Fruit fly (Drosophila melanogaster) whole organism, embryonic: Measurements from ENCODE around the gene CG32117.

Experiments
- CG10209 ChIP-seq: fragments of 200-800 bp; sonication (Bioruptor generic); optimal IDR thresholded peaks from 3 replicates; lab custom pipeline; 2017; ENCODE audit warnings: missing biosample characterization, mild to moderate bottlenecking, missing genetic modification characterization, missing genetic modification reagents
- CG10959 ChIP-seq: fragments of 200-800 bp; sonication (Bioruptor generic); IDR thresholded peaks from 2 replicates; pipeline ENCODE4 v1.3.6; 2022; ENCODE audit warnings: missing biosample characterization, missing genetic modification characterization
- CG12104 ChIP-seq: fragments of 200-800 bp; sonication (Bioruptor generic); optimal IDR thresholded peaks from 3 replicates; lab custom pipeline; 2016; ENCODE audit warnings: missing biosample characterization, missing genetic modification characterization
- CG12769 ChIP-seq: fragments of 200-800 bp; sonication (Bioruptor generic); optimal IDR thresholded peaks from 2 replicates; lab custom pipeline; 2019; ENCODE audit warnings: missing biosample characterization, mild to moderate bottlenecking, missing genetic modification characterization, moderate library complexity
- CG12942 ChIP-seq: fragments of 200-800 bp; sonication (Bioruptor generic); optimal IDR thresholded peaks from 3 replicates; lab custom pipeline; 2016; ENCODE audit warnings: missing biosample characterization, missing genetic modification characterization
- CG13123 ChIP-seq: fragments of 200-800 bp; sonication (Bioruptor generic); optimal IDR thresholded peaks from 2 replicates; lab custom pipeline; 2016; ENCODE audit warnings: missing biosample characterization, missing genetic modification characterization
- CG13296 ChIP-seq: fragments of 200-800 bp; sonication (Bioruptor generic); optimal IDR thresholded peaks from 3 replicates; lab custom pipeline; 2018; ENCODE audit warnings: missing biosample characterization, mild to moderate bottlenecking, missing genetic modification characterization
- CG1529 ChIP-seq: fragments of 200-800 bp; sonication (Bioruptor generic); optimal IDR thresholded peaks from 3 replicates; lab custom pipeline; 2018; ENCODE audit warnings: missing biosample characterization, missing genetic modification characterization
- CG15696 ChIP-seq: fragments of 200-800 bp; sonication (Bioruptor generic); optimal IDR thresholded peaks from 2 replicates; lab custom pipeline; 2019; ENCODE audit warnings: missing biosample characterization, mild to moderate bottlenecking, missing genetic modification characterization, moderate library complexity
- CG16813 ChIP-seq: fragments of 200-800 bp; sonication (Bioruptor generic); IDR thresholded peaks from 3 replicates; pipeline ENCODE4 v1.3.6; 2022; ENCODE audit warnings: missing biosample characterization, missing genetic modification characterization; ENCODE audit not compliant: partially characterized antibody
- CG17359 ChIP-seq: fragments of 200-800 bp; sonication (Bioruptor generic); optimal IDR thresholded peaks from 3 replicates; lab custom pipeline; 2018; ENCODE audit warnings: missing biosample characterization, mild to moderate bottlenecking, missing genetic modification characterization, moderate library complexity
- CG17568 ChIP-seq: fragments of 200-800 bp; sonication (Bioruptor generic); optimal IDR thresholded peaks from 2 replicates; lab custom pipeline; 2018; ENCODE audit warnings: missing biosample characterization, mild to moderate bottlenecking, missing genetic modification characterization, moderate library complexity
- CG17802 ChIP-seq: fragments of 200-800 bp; sonication (Bioruptor generic); optimal IDR thresholded peaks from 2 replicates; lab custom pipeline; 2018; ENCODE audit warnings: missing biosample characterization, mild to moderate bottlenecking, missing genetic modification characterization, moderate library complexity
- CG18262 ChIP-seq: fragments of 200-800 bp; optimal IDR thresholded peaks from 3 replicates; lab custom pipeline; 2019; ENCODE audit warnings: missing biosample characterization, mild to moderate bottlenecking, missing genetic modification characterization, moderate library complexity
- CG2199 ChIP-seq: fragments of 200-800 bp; sonication (Bioruptor generic); IDR thresholded peaks from 3 replicates; pipeline ENCODE4 v1.3.6; 2022; ENCODE audit warnings: missing biosample characterization, missing genetic modification characterization
- CG3163 ChIP-seq: fragments of 200-800 bp; sonication (Bioruptor generic); optimal IDR thresholded peaks from 3 replicates; lab custom pipeline; 2016; ENCODE audit warnings: missing biosample characterization, missing genetic modification characterization
- CG33557 ChIP-seq: fragments of 200-800 bp; sonication (Bioruptor generic); optimal IDR thresholded peaks from 2 replicates; lab custom pipeline; 2019; ENCODE audit warnings: missing biosample characterization, mild to moderate bottlenecking, missing genetic modification characterization, moderate library complexity
- CG5245 ChIP-seq: fragments of 200-800 bp; sonication (Bioruptor generic); optimal IDR thresholded peaks from 3 replicates; lab custom pipeline; 2016; ENCODE audit warnings: missing biosample characterization, missing genetic modification characterization
- CG6175 ChIP-seq: fragments of 200-800 bp; sonication (Bioruptor generic); IDR thresholded peaks from 3 replicates; pipeline ENCODE4 v1.3.6; 2022; ENCODE audit warnings: missing biosample characterization, missing genetic modification characterization
- CG6654 ChIP-seq: fragments of 200-800 bp; sonication (Bioruptor generic); optimal IDR thresholded peaks from 2 replicates; lab custom pipeline; 2017; ENCODE audit warnings: missing biosample characterization, mild to moderate bottlenecking, missing genetic modification characterization
- CG7372 ChIP-seq: fragments of 200-800 bp; sonication (Bioruptor generic); IDR thresholded peaks from 2 replicates; pipeline ENCODE4 v1.3.6; 2022; ENCODE audit warnings: missing biosample characterization, missing genetic modification characterization
- CG9215 ChIP-seq: fragments of 200-800 bp; sonication (Bioruptor generic); IDR thresholded peaks from 2 replicates; pipeline ENCODE4 v1.3.6; 2022; ENCODE audit warnings: missing biosample characterization, missing genetic modification characterization
- Dbx ChIP-seq: fragments of 200-800 bp; sonication (Bioruptor generic); IDR thresholded peaks from 3 replicates; pipeline ENCODE4 v1.3.6; 2022; ENCODE audit warnings: missing biosample characterization, missing genetic modification characterization
- E2f2 ChIP-seq: fragments of 200-800 bp; sonication (Bioruptor generic); IDR thresholded peaks from 2 replicates; pipeline ENCODE4 v1.3.6; 2022; ENCODE audit warnings: missing biosample characterization, missing genetic modification characterization
- HLH4C ChIP-seq: fragments of 200-800 bp; sonication (Bioruptor generic); IDR thresholded peaks from 3 replicates; pipeline ENCODE4 v1.3.6; 2022; ENCODE audit warnings: missing biosample characterization, missing genetic modification characterization; ENCODE audit not compliant: partially characterized antibody
- Hmx ChIP-seq: fragments of 200-800 bp; sonication (Bioruptor generic); optimal IDR thresholded peaks from 2 replicates; lab custom pipeline; 2016; ENCODE audit warnings: missing biosample characterization, missing genetic modification characterization
- Med ChIP-seq: fragments of 200-800 bp; sonication (Bioruptor generic); peaks from one replicate; lab custom pipeline; 2016; ENCODE audit warnings: missing biosample characterization, missing genetic modification characterization, mild to moderate bottlenecking, inconsistent platforms, moderate library complexity
- Mes4 ChIP-seq: fragments of 200-800 bp; sonication (Bioruptor generic); optimal IDR thresholded peaks from 2 replicates; lab custom pipeline; 2016; ENCODE audit warnings: missing biosample characterization, missing genetic modification characterization
- NC2α ChIP-seq: fragments of 200-800 bp; sonication (Bioruptor generic); optimal IDR thresholded peaks from 2 replicates; lab custom pipeline; 2016; ENCODE audit warnings: missing biosample characterization, missing genetic modification characterization
- Oaz ChIP-seq: fragments of 200-800 bp; sonication (Bioruptor generic); IDR thresholded peaks from 2 replicates; pipeline ENCODE4 v1.3.6; 2022; ENCODE audit warnings: missing biosample characterization, missing genetic modification characterization
- Sry-β ChIP-seq: fragments of 200-800 bp; sonication (Bioruptor generic); optimal IDR thresholded peaks from 2 replicates; lab custom pipeline; 2018; ENCODE audit warnings: missing biosample characterization, mild to moderate bottlenecking, missing genetic modification characterization, moderate library complexity
- Xbp1 ChIP-seq: fragments of 200-800 bp; sonication (Bioruptor generic); optimal IDR thresholded peaks from 3 replicates; lab custom pipeline; 2016; ENCODE audit warnings: missing biosample characterization, mild to moderate bottlenecking, missing genetic modification characterization
- bab2 ChIP-seq: fragments of 200-800 bp; sonication (Bioruptor generic); optimal IDR thresholded peaks from 2 replicates; lab custom pipeline; 2016; ENCODE audit warnings: missing biosample characterization, missing genetic modification characterization
- danr ChIP-seq: fragments of 200-800 bp; sonication (Bioruptor generic); IDR thresholded peaks from 2 replicates; pipeline ENCODE4 v1.3.6; 2022; ENCODE audit warnings: missing biosample characterization, missing genetic modification characterization
- fd3F ChIP-seq: fragments of 200-800 bp; sonication (Bioruptor generic); optimal IDR thresholded peaks from 2 replicates; lab custom pipeline; 2018; ENCODE audit warnings: missing biosample characterization, mild to moderate bottlenecking, missing genetic modification characterization, moderate library complexity
- fru ChIP-seq: fragments of >200 bp; optimal IDR thresholded peaks from 2 replicates; lab custom pipeline; 2017
- her ChIP-seq: fragments of 200-800 bp; sonication (Bioruptor generic); optimal IDR thresholded peaks from 2 replicates; lab custom pipeline; 2016; ENCODE audit warnings: missing biosample characterization, missing genetic modification characterization
- inv ChIP-seq: fragments of 200-800 bp; sonication (Bioruptor generic); IDR thresholded peaks from 2 replicates; pipeline ENCODE4 v1.3.6; 2022; ENCODE audit warnings: missing biosample characterization, missing genetic modification characterization; ENCODE audit not compliant: partially characterized antibody
- nom ChIP-seq: fragments of 200-800 bp; sonication (Bioruptor generic); optimal IDR thresholded peaks from 2 replicates; lab custom pipeline; 2017; ENCODE audit warnings: missing biosample characterization, missing genetic modification characterization, mild to moderate bottlenecking, moderate library complexity, missing genetic modification reagents
- pho ChIP-seq: fragments of 200-800 bp; sonication (Bioruptor generic); optimal IDR thresholded peaks from 2 replicates; lab custom pipeline; 2016; ENCODE audit warnings: missing biosample characterization, missing genetic modification characterization
- psq ChIP-seq: fragments of 200-800 bp; sonication (Bioruptor generic); optimal IDR thresholded peaks from 2 replicates; lab custom pipeline; 2017; ENCODE audit warnings: missing biosample characterization, missing genetic modification characterization
- schlank ChIP-seq: fragments of 200-800 bp; sonication (Bioruptor generic); optimal IDR thresholded peaks from 2 replicates; lab custom pipeline; 2018; ENCODE audit warnings: missing biosample characterization, mild to moderate bottlenecking, missing genetic modification characterization
- scrt ChIP-seq: fragments of 200-800 bp; sonication (Bioruptor generic); optimal IDR thresholded peaks from 2 replicates; lab custom pipeline; 2018; ENCODE audit warnings: missing biosample characterization, mild to moderate bottlenecking, missing genetic modification characterization, moderate library complexity
- stwl ChIP-seq: fragments of 200-800 bp; sonication (Bioruptor generic); optimal IDR thresholded peaks from 3 replicates; lab custom pipeline; 2018; ENCODE audit warnings: missing biosample characterization, mild to moderate bottlenecking, missing genetic modification characterization, moderate library complexity
- tap ChIP-seq: fragments of 200-800 bp; optimal IDR thresholded peaks from 3 replicates; lab custom pipeline; 2019; ENCODE audit warnings: missing biosample characterization, mild to moderate bottlenecking, missing genetic modification characterization, moderate library complexity
- tgo ChIP-seq: fragments of 200-800 bp; sonication (Bioruptor generic); IDR thresholded peaks from 3 replicates; pipeline ENCODE4 v1.3.6; 2022; ENCODE audit warnings: missing biosample characterization, missing genetic modification characterization
- tio ChIP-seq: fragments of 200-800 bp; sonication (Bioruptor generic); optimal IDR thresholded peaks from 2 replicates; lab custom pipeline; 2017; ENCODE audit warnings: missing biosample characterization, missing genetic modification characterization, inconsistent platforms
- unpg ChIP-seq: fragments of 200-800 bp; sonication (Bioruptor generic); optimal IDR thresholded peaks from 3 replicates; lab custom pipeline; 2018; ENCODE audit warnings: missing biosample characterization, mild to moderate bottlenecking, missing genetic modification characterization, moderate library complexity
- usp ChIP-seq: fragments of >200 bp; optimal IDR thresholded peaks from 2 replicates; lab custom pipeline; 2017; ENCODE audit warnings: missing biosample characterization, missing genetic modification characterization
- vnd ChIP-seq: fragments of 200-800 bp; sonication (Bioruptor generic); IDR thresholded peaks from 3 replicates; pipeline ENCODE4 v1.3.6; 2022; ENCODE audit warnings: missing biosample characterization, missing genetic modification characterization; ENCODE audit not compliant: partially characterized antibody

CG32117 gene

dm6 chr3L:12913609-12914266 lies 10.2 kb upstream of the CG32117 start, which contains the start of gene CG32115 (continued):
- TF ChIP-seq fd3F (GFP tag; lab: Kevin White, UChicago) (peak; percentile 97), bab2 (GFP tag; lab: Kevin White, UChicago) (peak; percentile 92), Sry-β (peak; percentile 27), unpg (GFP tag; lab: Kevin White, UChicago) (peak; percentile 96), Xbp1 (GFP tag; lab: Kevin White, UChicago) (peak; percentile 95), psq (GFP tag; lab: Kevin White, UChicago) (peak; percentile 62), NC2α (GFP tag; lab: Kevin White, UChicago) (peak; percentile 52), tgo (GFP tag; lab: Robert Waterston, UW) (peak; percentile 96), Mes4 (GFP tag; lab: Kevin White, UChicago) (peak; percentile 74), pho (peak; percentile 92), tio (GFP tag; lab: Kevin White, UChicago) (peak; percentile 91), CG18262 (peak; percentile 91), her (peak; percentile 73), CG12104 (GFP tag; lab: Kevin White, UChicago) (peak; percentile 88), CG17359 (tag; lab: Kevin White, UChicago) (peak; percentile 95), vnd (GFP tag; lab: Robert Waterston, UW) (no peak), Hmx (GFP tag; lab: Kevin White, UChicago) (peak; percentile 90), Med (peak; percentile 99), CG1529 (GFP tag; lab: Kevin White, UChicago) (peak; percentile 79), stwl (no peak), CG16813 (GFP tag; lab: Robert Waterston, UW) (no peak), Oaz (GFP tag; lab: Robert Waterston, UW) (peak; percentile 88), CG13123 (GFP tag; lab: Kevin White, UChicago) (peak; percentile 73), inv (GFP tag; lab: Robert Waterston, UW) (no peak), CG7372 (GFP tag; lab: Robert Waterston, UW) (peak; percentile 97), tap (tag; lab: Kevin White, UChicago) (peak; percentile 92), E2f2 (GFP tag; lab: Robert Waterston, UW) (peak; percentile 76), CG13296 (GFP tag; lab: Kevin White, UChicago) (peak; percentile 93), danr (GFP tag; lab: Robert Waterston, UW) (peak; percentile 93; the same call in 1 of the 2 replicates), HLH4C (no peak), nom (GFP tag; lab: Kevin White, UChicago) (no peak), CG6175 (GFP tag; lab: Robert Waterston, UW) (peak; percentile 90), CG10959 (peak; percentile 64), CG3163 (peak; percentile 94), schlank (tag; lab: Kevin White, UChicago) (peak; percentile 89), CG5245 (GFP tag; lab: Kevin White, UChicago) (peak; percentile 88), Dbx (GFP tag; lab: Robert Waterston, UW) (peak; percentile 97), scrt (GFP tag; lab: Kevin White, UChicago) (peak; percentile 89), usp (GFP tag; lab: Kevin White, UChicago) (no peak), CG2199 (GFP tag; lab: Robert Waterston, UW) (no peak), CG15696 (tag; lab: Kevin White, UChicago) (peak; percentile 74), CG10209 (GFP tag; lab: Kevin White, UChicago) (peak; percentile 95), CG17802 (tag; lab: Kevin White, UChicago) (peak; percentile 70), CG33557 (GFP tag; lab: Kevin White, UChicago) (peak; percentile 59), CG6654 (GFP tag; lab: Kevin White, UChicago) (peak; percentile 72), CG12769 (peak; percentile 98), fru (no peak), CG9215 (GFP tag; lab: Robert Waterston, UW) (peak; percentile 93), CG12942 (GFP tag; lab: Kevin White, UChicago) (peak; percentile 87), CG17568 (GFP tag; lab: Kevin White, UChicago) (peak; percentile 85)
